Fruit fly (Drosophila melanogaster): ENCODE results near the gene CG32071.

CG32071 gene

DNA sequence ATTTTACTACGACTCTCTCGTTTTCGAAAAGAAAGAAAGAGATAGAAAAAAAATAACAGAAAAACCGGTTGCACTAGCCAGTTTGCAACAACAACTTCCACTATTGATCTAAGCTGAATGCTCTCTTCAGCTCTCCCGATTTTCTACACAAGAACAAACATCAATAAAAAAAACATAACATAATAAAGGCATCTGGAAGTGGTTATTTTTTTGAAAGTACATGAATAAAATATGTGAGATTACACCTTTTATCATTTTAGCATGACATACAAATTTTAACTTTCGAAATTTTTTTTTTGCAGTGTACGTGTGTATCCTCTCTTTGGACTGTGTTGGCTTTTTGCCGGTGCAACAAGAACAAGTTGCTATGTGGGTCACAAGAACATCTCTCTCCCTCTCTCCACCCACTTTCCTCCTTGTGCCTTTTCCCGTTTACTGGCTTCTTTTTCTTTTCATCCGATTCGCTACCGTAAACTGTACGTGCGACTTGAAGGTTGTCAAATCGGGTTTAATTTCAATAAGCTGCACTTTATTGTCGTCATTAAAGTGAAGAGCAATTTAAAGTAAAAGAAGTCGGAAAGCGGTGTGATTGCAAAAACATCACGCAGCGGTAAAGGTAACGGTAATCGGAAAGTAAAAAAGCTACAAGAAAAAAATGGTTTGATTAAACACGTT is 19.0 kb downstream of the CG32071 start (continued):
- peak; percentile 96 for TF ChIP-seq CG6254 (GFP tag; optimal IDR thresholded peaks at IDR 0.05)
- peak; percentile 77 for TF ChIP-seq CG18011 (GFP tag; optimal IDR thresholded peaks at IDR 0.05)
- TF ChIP-seq CG9437 (GFP tag; optimal IDR thresholded peaks at IDR 0.05): peak; percentile 92
- peak; percentile 81 for TF ChIP-seq CG10321 (GFP tag; IDR thresholded peaks at IDR 0.05)
- TF ChIP-seq ase (GFP tag; IDR thresholded peaks at IDR 0.05): peak; percentile 95
- peak; percentile 90 for TF ChIP-seq dati (GFP tag; IDR thresholded peaks at IDR 0.05)
- peak; percentile 98 for TF ChIP-seq HLH3B (GFP tag; IDR thresholded peaks at IDR 0.05)
- TF ChIP-seq sob (GFP tag; IDR thresholded peaks at IDR 0.05): peak; percentile 95
- peak; percentile 86 for TF ChIP-seq Hmr (GFP tag; optimal IDR thresholded peaks at IDR 0.05)
- TF ChIP-seq CG4617 (GFP tag; optimal IDR thresholded peaks at IDR 0.05; ENCODE audit: borderline replicate concordance): peak; percentile 93
- TF ChIP-seq CG12219 (GFP tag; optimal IDR thresholded peaks at IDR 0.05): peak; percentile 97
- TF ChIP-seq CG11093 (GFP tag; IDR thresholded peaks at IDR 0.05): peak; percentile 94
- peak; percentile 81 for TF ChIP-seq CG3281 (GFP tag; optimal IDR thresholded peaks at IDR 0.05)
- TF ChIP-seq CkIIα-i1 (GFP tag; IDR thresholded peaks at IDR 0.05): peak; percentile 66; the same call in 1 of the 2 replicates
- peak; percentile 95 for TF ChIP-seq Rx (GFP tag; IDR thresholded peaks at IDR 0.05)
- peak; percentile 73 for TF ChIP-seq pros (GFP tag; optimal IDR thresholded peaks at IDR 0.05)
- TF ChIP-seq CG12155 (GFP tag; optimal IDR thresholded peaks at IDR 0.05): peak; percentile 93
- peak; percentile 97 for TF ChIP-seq CG8089 (GFP tag; optimal IDR thresholded peaks at IDR 0.05)
- TF ChIP-seq MTF-1 (GFP tag; optimal IDR thresholded peaks at IDR 0.05; ENCODE audit: borderline replicate concordance): peak; percentile 86
- peak; percentile 72 for TF ChIP-seq Sry-δ (GFP tag; optimal IDR thresholded peaks at IDR 0.05)
- peak; percentile 95 for TF ChIP-seq sisA (GFP tag; IDR thresholded peaks at IDR 0.05)
- TF ChIP-seq CG13123 (GFP tag; optimal IDR thresholded peaks at IDR 0.05): peak; percentile 92
- peak; percentile 94 for TF ChIP-seq Fer1 (GFP tag; optimal IDR thresholded peaks at IDR 0.05)
- TF ChIP-seq Drgx (GFP tag; IDR thresholded peaks at IDR 0.05): peak; percentile 99
- peak; percentile 89 for TF ChIP-seq rib (GFP tag; IDR thresholded peaks at IDR 0.05)
- TF ChIP-seq gem (tag; optimal IDR thresholded peaks at IDR 0.05): peak; percentile 98
- peak; percentile 85 for TF ChIP-seq CG14965 (GFP tag; optimal IDR thresholded peaks at IDR 0.05; ENCODE audit: borderline replicate concordance)
- TF ChIP-seq fd96Cb (tag; optimal IDR thresholded peaks at IDR 0.05): peak; percentile 97
- peak; percentile 97 for TF ChIP-seq unpg (GFP tag; optimal IDR thresholded peaks at IDR 0.05)
- TF ChIP-seq ranshi (GFP tag; IDR thresholded peaks at IDR 0.05): peak; percentile 96
- peak; percentile 94 for TF ChIP-seq CG11723 (GFP tag; optimal IDR thresholded peaks at IDR 0.05)
- peak; percentile 93 for TF ChIP-seq esg (GFP tag; conservative IDR thresholded peaks at IDR 0.05)
- peak; percentile 96 for TF ChIP-seq CG18764 (GFP tag; optimal IDR thresholded peaks at IDR 0.05)
- no peak for TF ChIP-seq hbn (GFP tag; IDR thresholded peaks at IDR 0.05; ENCODE audit: partially characterized antibody)
- peak; percentile 94 for TF ChIP-seq croc (GFP tag; conservative IDR thresholded peaks at IDR 0.05)
- TF ChIP-seq exex (tag; optimal IDR thresholded peaks at IDR 0.05): peak; percentile 22
- TF ChIP-seq Elba2 (GFP tag; optimal IDR thresholded peaks at IDR 0.05): peak; percentile 82
- no peak for TF ChIP-seq h (optimal IDR thresholded peaks at IDR 0.05)
- TF ChIP-seq lab (GFP tag; optimal IDR thresholded peaks at IDR 0.05): peak; percentile 94
- TF ChIP-seq CG10209 (GFP tag; optimal IDR thresholded peaks at IDR 0.05): peak; percentile 96
- peak; percentile 97 for TF ChIP-seq CG33557 (GFP tag; optimal IDR thresholded peaks at IDR 0.05)
- peak; percentile 95 for TF ChIP-seq CG10147 (GFP tag; optimal IDR thresholded peaks at IDR 0.05)
- TF ChIP-seq CG17912 (GFP tag; optimal IDR thresholded peaks at IDR 0.05): peak; percentile 78
- peak; percentile 40 for TF ChIP-seq Hey (tag; optimal IDR thresholded peaks at IDR 0.05)
- TF ChIP-seq peb (GFP tag; IDR thresholded peaks at IDR 0.05): peak; percentile 91
- peak; percentile 80 for TF ChIP-seq CG31224 (GFP tag; IDR thresholded peaks at IDR 0.05)
- TF ChIP-seq slbo (GFP tag; IDR thresholded peaks at IDR 0.05): peak; percentile 92
- peak; percentile 93 for TF ChIP-seq maf-S (GFP tag; optimal IDR thresholded peaks at IDR 0.05)
- TF ChIP-seq CG4360 (GFP tag; IDR thresholded peaks at IDR 0.05): peak; percentile 86
- TF ChIP-seq CG10431 (GFP tag; optimal IDR thresholded peaks at IDR 0.05): peak; percentile 89

Data from whole organism, embryonic.